Worm (Caenorhabditis elegans) whole organism, young adult: ENCODE measurements around the gene lgc-50.

Experiments used
- B0035.1 ChIP-seq: sonication (generic microtip); optimal IDR thresholded peaks from 2 replicates; lab custom pipeline; 2016; ENCODE audit warnings: missing genetic modification characterization, mild to moderate bottlenecking, missing compliant biosample characterization, missing genotype, missing genetic modification reagents
- B0336.3 ChIP-seq: fragments of 200-800 bp; sonication (Bioruptor generic); IDR thresholded peaks from 2 replicates; pipeline ENCODE4 v1.3.6; 2022; ENCODE audit warnings: missing genetic modification characterization, missing compliant biosample characterization
- F23B12.7 ChIP-seq: sonication (generic microtip); optimal IDR thresholded peaks from 2 replicates; lab custom pipeline; 2017; ENCODE audit warnings: missing genetic modification characterization, mild to moderate bottlenecking, missing compliant biosample characterization, antibody characterized with exemption, moderate library complexity; ENCODE audit not compliant: insufficient read depth
- F33H1.4 ChIP-seq: fragments of 200-800 bp; sonication (Bioruptor generic); IDR thresholded peaks from 2 replicates; pipeline ENCODE4 v1.3.6; 2022; ENCODE audit warnings: missing genetic modification reagents, missing genetic modification characterization, missing compliant biosample characterization
- K11D2.4 ChIP-seq: fragments of 200-800 bp; sonication (Bioruptor generic); IDR thresholded peaks from 2 replicates; pipeline ENCODE4 v1.3.6; 2022; ENCODE audit warnings: missing genetic modification reagents, missing genetic modification characterization, missing compliant biosample characterization
- Y53F4B.3 ChIP-seq: fragments of 200-800 bp; sonication (Bioruptor generic); IDR thresholded peaks from 2 replicates; pipeline ENCODE4 v1.3.6; 2022; ENCODE audit warnings: missing genetic modification reagents, missing genetic modification characterization, missing compliant biosample characterization
- Y53G8AR.9 ChIP-seq: fragments of 200-800 bp; sonication (Bioruptor generic); conservative IDR thresholded peaks from 2 replicates; pipeline ENCODE4 v1.3.6; 2022; ENCODE audit warnings: missing genetic modification reagents, missing genetic modification characterization, missing compliant biosample characterization
- ama-1 ChIP-seq, 3 experiments: fragments of 150-350 bp in 1 of 3; sonication (generic microtip) in 2 of 3; optimal IDR thresholded peaks; 2 replicates each; lab custom pipeline; 2014 to 2018; ENCODE audit warnings: missing biosample characterization in 2 of 3, missing genetic modification characterization in 2 of 3, missing genetic modification reagents in 2 of 3
- attf-6 ChIP-seq: fragments of 200-800 bp; sonication (Bioruptor generic); IDR thresholded peaks from 2 replicates; pipeline ENCODE4 v1.3.6; 2022; ENCODE audit warnings: missing genetic modification reagents, missing genetic modification characterization, missing compliant biosample characterization
- ceh-27 ChIP-seq: fragments of 200-800 bp; sonication (Bioruptor generic); optimal IDR thresholded peaks from 2 replicates; lab custom pipeline; 2018; ENCODE audit warnings: mild to moderate bottlenecking, missing genetic modification characterization, moderate library complexity, missing compliant biosample characterization
- chd-7 ChIP-seq: sonication (generic microtip); optimal IDR thresholded peaks from 2 replicates; lab custom pipeline; 2016; ENCODE audit warnings: mild to moderate bottlenecking, missing genetic modification characterization, moderate library complexity, missing compliant biosample characterization
- dpff-1 ChIP-seq: sonication (generic microtip); optimal IDR thresholded peaks from 2 replicates; lab custom pipeline; 2017; ENCODE audit warnings: mild to moderate bottlenecking, missing genetic modification characterization, missing compliant biosample characterization
- dpl-1 ChIP-seq: fragments of 150-350 bp; optimal IDR thresholded peaks from 2 replicates; lab custom pipeline; 2014; ENCODE audit warnings: missing biosample characterization, missing genetic modification reagents, missing genetic modification characterization
- ekl-4 ChIP-seq: fragments of 200-800 bp; sonication (Bioruptor generic); IDR thresholded peaks from 2 replicates; pipeline ENCODE4 v1.3.6; 2022; ENCODE audit warnings: missing genetic modification reagents, missing genetic modification characterization, missing compliant biosample characterization
- gei-17 ChIP-seq: fragments of 200-800 bp; sonication (Bioruptor generic); optimal IDR thresholded peaks from 2 replicates; lab custom pipeline; 2018; ENCODE audit warnings: mild to moderate bottlenecking, missing genetic modification characterization, missing compliant biosample characterization
- him-1 ChIP-seq: sonication (generic microtip); optimal IDR thresholded peaks from 2 replicates; lab custom pipeline; 2016; ENCODE audit warnings: missing genotype, missing genetic modification reagents, missing genetic modification characterization, missing compliant biosample characterization
- hlh-12 ChIP-seq: sonication (generic microtip); optimal IDR thresholded peaks from 2 replicates; lab custom pipeline; 2016; ENCODE audit warnings: missing genetic modification characterization, missing compliant biosample characterization
- hlh-26 ChIP-seq: fragments of 200-800 bp; sonication (Bioruptor generic); conservative IDR thresholded peaks from 2 replicates; pipeline ENCODE4 v1.3.6; 2022; ENCODE audit warnings: missing genetic modification reagents, missing genetic modification characterization, missing compliant biosample characterization
- hsf-1 ChIP-seq: fragments of 200-800 bp; sonication (Bioruptor generic); IDR thresholded peaks from 2 replicates; pipeline ENCODE4 v1.3.6; 2022; ENCODE audit warnings: missing genetic modification reagents, missing genetic modification characterization, missing compliant biosample characterization
- let-607 ChIP-seq, 2 experiments: fragments of 200-800 bp in 1 of 2; sonication (Bioruptor generic) in 1 of 2; sonication (generic microtip) in 1 of 2; optimal IDR thresholded peaks; 2 replicates each; lab custom pipeline; 2016 to 2018; ENCODE audit warnings: mild to moderate bottlenecking in 2 of 2, missing compliant biosample characterization in 2 of 2, missing genetic modification characterization in 2 of 2, moderate library complexity in 2 of 2, missing genotype in 1 of 2
- lin-40 ChIP-seq: sonication (generic microtip); optimal IDR thresholded peaks from 2 replicates; lab custom pipeline; 2016; ENCODE audit warnings: missing genetic modification characterization, mild to moderate bottlenecking, missing compliant biosample characterization, missing genotype, missing genetic modification reagents
- lin-54 ChIP-seq: fragments of 200-800 bp; sonication (Bioruptor generic); optimal IDR thresholded peaks from 2 replicates; lab custom pipeline; 2018; ENCODE audit warnings: mild to moderate bottlenecking, missing genetic modification characterization, missing compliant biosample characterization
- madf-10 ChIP-seq: sonication (generic microtip); optimal IDR thresholded peaks from 2 replicates; lab custom pipeline; 2016; ENCODE audit warnings: mild to moderate bottlenecking, missing genetic modification characterization, missing compliant biosample characterization
- madf-3 ChIP-seq: fragments of 200-800 bp; sonication (Bioruptor generic); IDR thresholded peaks from 2 replicates; pipeline ENCODE4 v1.3.6; 2022; ENCODE audit warnings: missing genetic modification reagents, missing genetic modification characterization, missing compliant biosample characterization
- madf-6 ChIP-seq: fragments of 200-800 bp; sonication (Bioruptor generic); IDR thresholded peaks from 2 replicates; pipeline ENCODE4 v1.3.6; 2022; ENCODE audit warnings: missing genetic modification reagents, missing genetic modification characterization, missing compliant biosample characterization
- mxl-1 ChIP-seq: sonication (generic microtip); optimal IDR thresholded peaks from 2 replicates; lab custom pipeline; 2016; ENCODE audit warnings: missing genetic modification characterization, missing compliant biosample characterization
- nfya-2 ChIP-seq: fragments of 200-800 bp; sonication (Bioruptor generic); IDR thresholded peaks from 2 replicates; pipeline ENCODE4 v1.3.6; 2022; ENCODE audit warnings: missing genetic modification reagents, missing genetic modification characterization, missing compliant biosample characterization
- nfyb-1 ChIP-seq: fragments of 200-800 bp; sonication (Bioruptor generic); IDR thresholded peaks from 2 replicates; pipeline ENCODE4 v1.3.6; 2022; ENCODE audit warnings: missing genetic modification reagents, missing genetic modification characterization, missing compliant biosample characterization
- pbrm-1 ChIP-seq: fragments of 200-800 bp; sonication (Bioruptor generic); IDR thresholded peaks from 2 replicates; pipeline ENCODE4 v1.3.6; 2022; ENCODE audit warnings: missing genetic modification reagents, missing genetic modification characterization, missing compliant biosample characterization
- snpc-4 ChIP-seq, 5 experiments: fragments of 150-350 bp in 1 of 5; sonication (generic microtip) in 4 of 5; optimal IDR thresholded peaks; 2 replicates each; lab custom pipeline; 2014 to 2018; ENCODE audit warnings: missing genetic modification characterization in 5 of 5, missing biosample characterization in 3 of 5, antibody characterized with exemption in 2 of 5, mild to moderate bottlenecking in 2 of 5, missing compliant biosample characterization in 2 of 5, missing genotype in 2 of 5, moderate library complexity in 2 of 5, missing genetic modification reagents in 1 of 5
- tbp1 ChIP-seq: fragments of 200-800 bp; sonication (Bioruptor generic); optimal IDR thresholded peaks from 2 replicates; lab custom pipeline; 2018; ENCODE audit warnings: mild to moderate bottlenecking, missing genetic modification characterization, missing compliant biosample characterization
- tlf-1 ChIP-seq: fragments of 200-800 bp; sonication (Bioruptor generic); optimal IDR thresholded peaks from 2 replicates; lab custom pipeline; 2018; ENCODE audit warnings: mild to moderate bottlenecking, missing genetic modification characterization, missing compliant biosample characterization
- xnd-1 ChIP-seq: sonication (generic microtip); optimal IDR thresholded peaks from 2 replicates; lab custom pipeline; 2016; ENCODE audit warnings: missing genotype, missing genetic modification reagents, missing genetic modification characterization, missing compliant biosample characterization
- ztf-18 ChIP-seq: sonication (generic microtip); optimal IDR thresholded peaks from 2 replicates; lab custom pipeline; 2016; ENCODE audit warnings: missing genotype, mild to moderate bottlenecking, missing genetic modification characterization, missing compliant biosample characterization
- ztf-22 ChIP-seq: fragments of 200-800 bp; sonication (Bioruptor generic); optimal IDR thresholded peaks from 2 replicates; lab custom pipeline; 2018; ENCODE audit warnings: mild to moderate bottlenecking, missing genetic modification characterization, moderate library complexity, missing compliant biosample characterization
- ztf-25 ChIP-seq: fragments of 200-800 bp; sonication (Bioruptor generic); IDR thresholded peaks from 2 replicates; pipeline ENCODE4 v1.3.6; 2022; ENCODE audit warnings: missing genetic modification reagents, missing genetic modification characterization, missing compliant biosample characterization
- ztf-26 ChIP-seq: sonication (generic microtip); optimal IDR thresholded peaks from 2 replicates; lab custom pipeline; 2017; ENCODE audit warnings: missing genetic modification characterization, missing compliant biosample characterization
- ztf-28 ChIP-seq: fragments of 200-800 bp; sonication (Bioruptor generic); IDR thresholded peaks from 2 replicates; pipeline ENCODE4 v1.3.6; 2022; ENCODE audit warnings: missing genetic modification reagents, missing genetic modification characterization, missing compliant biosample characterization

The lgc-50 gene

DNA sequence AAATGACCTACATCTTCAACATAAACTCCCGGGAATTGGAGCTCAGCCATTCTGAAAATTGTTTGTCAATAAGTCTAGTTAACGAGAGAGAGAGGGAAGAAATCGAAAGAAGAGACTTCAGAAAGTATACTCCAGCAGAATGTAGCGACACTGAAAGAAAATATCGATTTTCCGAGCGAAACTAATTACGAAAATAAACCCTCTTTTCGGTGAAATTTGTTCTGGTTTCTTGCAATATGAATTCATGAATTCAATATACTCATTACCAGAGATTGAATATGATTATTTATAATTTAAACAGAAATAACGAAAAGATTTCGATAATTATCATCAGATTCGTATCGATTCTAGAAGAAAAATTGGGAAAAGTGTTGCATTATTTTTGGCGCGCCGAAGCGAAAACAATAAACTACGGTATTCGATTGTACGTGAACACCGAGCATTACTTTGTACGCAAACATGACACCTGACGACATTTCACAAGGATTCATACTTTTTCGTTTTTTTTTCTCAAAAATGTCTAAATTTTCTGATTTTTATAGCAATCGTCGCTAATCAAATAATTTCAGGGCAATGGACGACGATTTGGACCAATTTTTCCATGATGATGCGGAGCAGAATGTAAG is 13.6 kb downstream of the lgc-50 start, which contains the start of the genes hmg-4 and T20B12.3 (continued):
- TF ChIP-seq mxl-1 (tag; lab: Kevin White, UChicago) = no peak
- no peak for TF ChIP-seq ztf-22

DNA sequence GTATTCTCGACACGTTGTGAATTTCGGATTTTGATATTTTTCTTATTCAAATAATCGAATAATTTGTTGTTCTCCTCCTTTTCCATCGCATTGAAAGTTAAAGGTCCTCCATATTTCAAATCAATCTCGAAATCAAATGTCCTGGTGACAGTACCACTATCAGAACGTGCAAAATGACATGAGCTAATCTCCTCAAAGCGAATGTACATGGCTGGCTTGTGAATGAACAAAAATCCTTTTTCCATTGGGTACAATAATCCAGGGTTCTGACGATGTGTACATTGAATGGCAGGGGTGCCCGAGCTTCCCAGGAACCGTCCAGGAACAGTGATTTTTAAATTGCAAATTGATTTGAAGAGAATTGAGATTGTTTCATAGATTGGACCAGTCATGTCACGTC is 15.1 kb downstream of the lgc-50 start:
- no peak for TF ChIP-seq F23B12.7
- no peak for TF ChIP-seq nfya-2 (GFP tag; lab: Robert Waterston, UW)
- no peak for TF ChIP-seq ceh-27 (GFP tag; lab: Kevin White, UChicago)
- no peak for TF ChIP-seq madf-6
- TF ChIP-seq Y53F4B.3 (GFP tag; lab: Robert Waterston, UW) = no peak
- TF ChIP-seq xnd-1 (tag; lab: Kevin White, UChicago) = no peak
- TF ChIP-seq Y53G8AR.9 (GFP tag; lab: Robert Waterston, UW) = no peak
- no peak for TF ChIP-seq ekl-4 (GFP tag; lab: Robert Waterston, UW)
- TF ChIP-seq dpl-1 = no peak
- no peak for TF ChIP-seq attf-6 (GFP tag; lab: Robert Waterston, UW)
- TF ChIP-seq hlh-12 = no peak
- no peak for TF ChIP-seq hlh-26
- TF ChIP-seq ztf-28 (GFP tag; lab: Robert Waterston, UW) = no peak
- no peak for TF ChIP-seq ztf-25 (GFP tag; lab: Robert Waterston, UW)

DNA sequence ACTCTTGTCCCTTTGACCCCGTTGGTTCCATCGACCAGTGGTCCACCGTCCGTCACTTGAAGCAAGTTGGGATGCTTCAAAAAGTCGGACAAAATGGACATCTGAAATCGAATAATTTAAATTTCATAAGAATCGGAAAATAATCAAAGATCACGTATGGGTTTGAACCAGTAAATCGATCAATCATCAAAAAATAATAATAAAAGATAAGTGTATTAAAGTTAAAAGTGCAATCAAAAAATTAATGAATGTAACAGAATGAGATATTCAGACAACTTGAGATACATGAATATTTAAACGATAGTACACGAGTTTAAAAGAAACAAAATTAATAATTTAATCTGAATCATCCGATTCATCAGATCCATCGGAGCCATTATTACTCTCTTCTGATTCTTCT is 16.3 kb downstream of the lgc-50 start, which contains the start of gene T20B12.7:
Gene T20B12.7, minus strand, starts transcription at position 101 of the 400 bp plus-strand sequence.
- TF ChIP-seq pbrm-1 (GFP tag; lab: Robert Waterston, UW) = 0 out of 2 replicates have a peak, but pooled peaks have one; percentile 8
- no peak for TF ChIP-seq ama-1 (optimal IDR thresholded peaks at IDR 0.05; lab: Kevin White, UChicago)
- TF ChIP-seq ama-1 (GFP tag; optimal IDR thresholded peaks at IDR 0.05; lab: Kevin White, UChicago) = no peak
- peak; percentile 60 for TF ChIP-seq tbp1 (GFP tag; lab: Kevin White, UChicago)

DNA sequence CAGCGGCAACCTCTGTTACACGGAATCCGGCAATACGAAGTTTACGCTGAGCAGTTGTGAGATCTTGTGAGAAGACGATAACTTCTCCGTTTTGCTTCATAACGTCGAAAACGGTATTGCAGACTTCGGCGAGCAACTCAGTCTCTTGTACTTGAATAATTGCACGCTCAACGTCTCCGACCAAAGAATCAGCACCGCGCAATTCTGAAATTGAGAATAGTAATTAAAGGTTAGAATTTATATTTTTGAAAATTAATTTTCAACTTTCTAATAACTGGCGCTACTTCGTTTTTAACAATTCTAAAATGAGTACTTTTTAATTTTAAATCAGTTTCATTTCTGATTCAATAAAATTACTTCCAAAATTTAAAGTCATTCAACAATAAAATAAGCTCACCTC is 16.7 kb downstream of the lgc-50 start:
- TF ChIP-seq him-1 (tag; lab: Kevin White, UChicago) (no peak), hsf-1 (GFP tag; lab: Robert Waterston, UW) (0 out of 2 replicates have a peak, but pooled peaks have one; percentile 36)

DNA sequence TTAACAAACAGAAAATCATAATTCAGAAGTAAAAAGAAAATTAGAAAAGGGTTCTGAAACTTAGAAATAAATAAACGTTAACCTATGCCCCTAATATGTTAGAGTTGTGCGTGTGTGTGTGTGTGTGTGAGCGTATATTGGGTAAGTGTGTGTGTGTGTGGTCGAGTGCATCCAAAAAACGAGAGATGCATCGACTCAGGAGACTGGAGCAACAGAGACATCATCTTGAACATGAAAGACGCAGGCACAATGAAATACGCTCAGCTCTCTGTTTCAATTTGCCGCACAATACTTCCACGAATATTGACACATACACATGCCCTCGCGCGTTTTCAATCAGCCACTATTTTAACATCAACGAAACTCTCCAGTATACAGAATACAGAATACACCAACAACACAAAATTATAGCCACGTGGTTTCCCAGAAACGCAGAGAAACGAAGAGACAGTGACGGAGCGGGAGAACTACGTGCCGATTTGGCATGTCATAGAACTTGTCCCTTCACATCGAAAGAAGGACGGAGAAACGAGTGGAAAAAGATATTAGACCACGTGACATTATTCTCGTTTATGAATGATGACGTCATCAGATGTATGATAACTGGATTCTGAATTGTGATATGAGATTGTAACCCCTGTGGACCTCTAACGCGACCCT is 19.0 kb downstream of the lgc-50 start:
- TF ChIP-seq F33H1.4 (0 out of 2 replicates have a peak, but pooled peaks have one; percentile 14), ztf-26 (tag; lab: Kevin White, UChicago) (peak; percentile 86), let-607 (tag; optimal IDR thresholded peaks at IDR 0.05; lab: Kevin White, UChicago) (peak; percentile 76 to 84), gei-17 (GFP tag; lab: Kevin White, UChicago) (peak; percentile 49), chd-7 (tag; lab: Kevin White, UChicago) (peak; percentile 80), nfyb-1 (GFP tag; lab: Robert Waterston, UW) (peak; percentile 29; the same call in 1 of the 2 replicates), tlf-1 (GFP tag; lab: Kevin White, UChicago) (peak; percentile 60), ztf-18 (tag; lab: Kevin White, UChicago) (peak; percentile 19), B0035.1 (tag; lab: Kevin White, UChicago) (no peak), dpl-1 (no peak), lin-40 (tag; lab: Kevin White, UChicago) (peak; percentile 79), snpc-4 (GFP tag; optimal IDR thresholded peaks at IDR 0.05; lab: Kevin White, UChicago) (no peak), snpc-4 (tag; optimal IDR thresholded peaks at IDR 0.05; lab: Kevin White, UChicago) (peak in 3 of 4 experiments; percentile 3 to 48 (median 21)), F23B12.7 (peak; percentile 21), tbp1 (GFP tag; lab: Kevin White, UChicago) (peak; percentile 63), ekl-4 (GFP tag; lab: Robert Waterston, UW) (peak; percentile 62), madf-3 (GFP tag; lab: Robert Waterston, UW) (no peak), madf-10 (tag; lab: Kevin White, UChicago) (peak; percentile 69), hlh-26 (no peak), hsf-1 (GFP tag; lab: Robert Waterston, UW) (peak; percentile 59; the same call in 1 of the 2 replicates), B0336.3 (peak; percentile 64; the same call in 1 of the 2 replicates), dpff-1 (tag; lab: Kevin White, UChicago) (no peak), K11D2.4 (GFP tag; lab: Robert Waterston, UW) (peak; percentile 63; the same call in 1 of the 2 replicates), lin-54 (peak; percentile 11)
